Worm (Caenorhabditis elegans): ENCODE data around the gene str-173.

str-173 gene

ce11 chrIV:4866599-4866998 is 5.0 kb downstream of the str-173 start:
- no peak for TF ChIP-seq nhr-28 (tag; optimal IDR thresholded peaks at IDR 0.05)
- no peak for TF ChIP-seq unc-120 (tag; optimal IDR thresholded peaks at IDR 0.05; ENCODE audit: poor library complexity, severe bottlenecking)
- no peak for TF ChIP-seq bed-3 (GFP tag; optimal IDR thresholded peaks at IDR 0.05)
- TF ChIP-seq M03D4.4 (tag; optimal IDR thresholded peaks at IDR 0.05): no peak
- no peak for TF ChIP-seq nhr-237 (tag; optimal IDR thresholded peaks at IDR 0.05)
- TF ChIP-seq unc-39 (tag; optimal IDR thresholded peaks at IDR 0.05): no peak
- TF ChIP-seq ces-1 (GFP tag; optimal IDR thresholded peaks at IDR 0.05): no peak
- TF ChIP-seq sptf-1 (tag; optimal IDR thresholded peaks at IDR 0.05): no peak
- TF ChIP-seq flh-1 (GFP tag; optimal IDR thresholded peaks at IDR 0.05): no peak
- TF ChIP-seq ceh-83 (GFP tag; optimal IDR thresholded peaks at IDR 0.05): no peak
- TF ChIP-seq unc-62 (GFP tag; optimal IDR thresholded peaks at IDR 0.05): no peak
- TF ChIP-seq nhr-2 (tag; optimal IDR thresholded peaks at IDR 0.05): no peak

ce11 chrIV:4867610-4868009 is 6.0 kb downstream of the str-173 start, which contains the start of gene str-172:
TSS of gene str-172 (minus strand) at chrIV:4867710.
- TF ChIP-seq flh-1 (GFP tag; optimal IDR thresholded peaks at IDR 0.05): no peak
- TF ChIP-seq lin-13 (tag; optimal IDR thresholded peaks at IDR 0.05): no peak
- no peak for TF ChIP-seq M03D4.4 (tag; optimal IDR thresholded peaks at IDR 0.05)
- no peak for TF ChIP-seq mab-5 (tag; optimal IDR thresholded peaks at IDR 0.05)
- no peak for TF ChIP-seq cnd-1 (tag; optimal IDR thresholded peaks at IDR 0.05)
- no peak for TF ChIP-seq drap-1 (GFP tag; optimal IDR thresholded peaks at IDR 0.05)
- no peak for TF ChIP-seq ceh-83 (GFP tag; optimal IDR thresholded peaks at IDR 0.05)
- TF ChIP-seq nhr-2 (tag; optimal IDR thresholded peaks at IDR 0.05): no peak

DNA sequence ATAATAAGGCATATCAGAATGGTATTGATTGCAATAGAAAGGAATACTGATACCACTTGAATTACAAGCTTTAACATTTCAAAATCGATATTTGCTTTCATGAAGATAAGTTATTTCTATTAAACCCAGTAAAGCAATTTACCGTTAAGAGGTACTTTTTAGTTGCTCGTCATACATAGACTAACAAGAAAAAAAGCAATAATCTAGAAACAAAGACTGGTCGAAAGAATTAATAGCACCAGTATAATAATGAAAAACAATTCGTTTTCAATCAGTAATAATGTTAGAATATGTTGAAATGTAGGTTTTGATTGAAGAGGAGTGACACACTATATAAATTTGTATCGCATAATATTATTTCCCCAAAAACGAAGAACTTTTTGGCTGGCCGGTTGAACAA is 9.0 kb downstream of the str-173 start, which contains the start of gene str-175:
Gene str-175, minus strand, starts transcription at position 101 of the 400 bp plus-strand sequence.
- no peak for TF ChIP-seq unc-39 (tag; optimal IDR thresholded peaks at IDR 0.05)
- TF ChIP-seq lsy-2 (tag; optimal IDR thresholded peaks at IDR 0.05): no peak
- no peak for TF ChIP-seq elt-1 (tag; optimal IDR thresholded peaks at IDR 0.05; ENCODE audit: borderline replicate concordance, insufficient read depth)
- TF ChIP-seq sem-2 (GFP tag; optimal IDR thresholded peaks at IDR 0.05): no peak
- no peak for TF ChIP-seq hlh-1 (tag; optimal IDR thresholded peaks at IDR 0.05)
- no peak for TF ChIP-seq bed-3 (GFP tag; optimal IDR thresholded peaks at IDR 0.05)

DNA sequence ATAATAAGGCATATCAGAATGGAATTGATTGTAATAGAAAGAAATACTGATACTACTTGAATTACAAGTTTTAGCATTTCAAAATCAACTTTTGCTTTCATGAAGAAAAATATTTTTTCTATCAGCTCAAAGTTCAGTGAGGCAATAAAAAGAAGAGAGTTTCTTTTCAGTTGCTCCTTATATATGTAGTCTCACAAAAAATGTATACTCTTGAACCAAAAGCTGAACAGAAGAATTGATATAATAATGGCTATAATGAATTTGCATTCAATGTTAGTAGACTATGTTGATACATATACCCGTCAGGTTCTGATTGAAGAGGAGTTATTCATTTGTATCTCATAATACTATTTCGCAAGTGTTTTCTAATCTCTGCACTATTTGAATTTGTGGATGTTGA is 13.0 kb downstream of the str-173 start, which contains the start of gene str-174:
Gene str-174, minus strand, starts transcription at position 101 of the 400 bp plus-strand sequence.
- no peak for TF ChIP-seq nhr-76 (tag; optimal IDR thresholded peaks at IDR 0.05)

ce11 chrIV:4877102-4877501 is 15.5 kb downstream of the str-173 start, which contains the start of gene str-170:
TSS of gene str-170 (plus strand) at chrIV:4877402.
- TF ChIP-seq tbx-8 (GFP tag; optimal IDR thresholded peaks at IDR 0.05) (no peak), lin-13 (tag; optimal IDR thresholded peaks at IDR 0.05) (no peak)

DNA sequence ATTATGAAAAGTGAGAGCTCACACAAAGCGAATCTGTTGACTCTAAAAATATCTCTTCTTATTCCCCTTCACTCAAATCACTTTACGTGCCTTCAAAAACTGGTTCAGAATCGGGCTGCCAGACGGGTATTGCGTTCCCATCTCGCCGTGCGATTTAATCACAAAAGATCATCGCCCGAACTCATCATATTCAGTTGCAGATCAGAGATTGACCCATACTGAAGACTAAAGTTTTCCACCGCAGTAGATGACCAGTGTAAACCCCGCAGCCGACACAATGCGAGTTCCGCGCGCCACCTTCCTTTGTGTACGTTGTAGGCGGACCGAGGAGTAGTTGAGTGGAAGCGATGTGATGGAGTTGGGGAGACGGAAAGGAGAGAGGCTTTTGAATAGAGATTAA is 19.1 kb downstream of the str-173 start:
- TF ChIP-seq flh-1 (GFP tag; optimal IDR thresholded peaks at IDR 0.05) (no peak), lin-32 (GFP tag; optimal IDR thresholded peaks at IDR 0.05) (no peak), M03D4.4 (tag; optimal IDR thresholded peaks at IDR 0.05) (no peak), hlh-1 (tag; optimal IDR thresholded peaks at IDR 0.05) (peak; percentile 43), ceh-43 (GFP tag; optimal IDR thresholded peaks at IDR 0.05) (no peak), nhr-76 (tag; optimal IDR thresholded peaks at IDR 0.05) (no peak), mls-2 (tag; optimal IDR thresholded peaks at IDR 0.05) (no peak), ces-1 (GFP tag; optimal IDR thresholded peaks at IDR 0.05) (peak; percentile 34), snpc-4 (tag; optimal IDR thresholded peaks at IDR 0.05) (no peak), mab-5 (tag; optimal IDR thresholded peaks at IDR 0.05) (no peak), cnd-1 (tag; optimal IDR thresholded peaks at IDR 0.05) (no peak), drap-1 (GFP tag; optimal IDR thresholded peaks at IDR 0.05) (no peak), lin-13 (tag; optimal IDR thresholded peaks at IDR 0.05) (no peak)

- TF ChIP-seq zip-8 (tag; optimal IDR thresholded peaks at IDR 0.05) (peak; percentile 75), blmp-1 (tag; optimal IDR thresholded peaks at IDR 0.05) (no peak)
These were observed 22.4 kb downstream of the str-173 start, which contains the start of gene str-166 for ce11 chrIV:4883984-4884383. TSS of gene str-166 (plus strand) at chrIV:4884284.
